Worm (Caenorhabditis elegans): Measurements from ENCODE around the gene Y62H9A.7.

ce11 chrX:11878109-11878508 lies 7.4 kb downstream of the Y62H9A.7 start, which contains the start of gene Y62H9A.2:
- no peak for TF ChIP-seq sptf-1 (tag; optimal IDR thresholded peaks at IDR 0.05)
- no peak for TF ChIP-seq unc-62 (GFP tag; optimal IDR thresholded peaks at IDR 0.05)
- no peak for TF ChIP-seq bed-3 (GFP tag; optimal IDR thresholded peaks at IDR 0.05)
- no peak for TF ChIP-seq nhr-237 (tag; optimal IDR thresholded peaks at IDR 0.05)
- TF ChIP-seq nhr-12 (tag; optimal IDR thresholded peaks at IDR 0.05): no peak
- no peak for TF ChIP-seq ces-1 (GFP tag; optimal IDR thresholded peaks at IDR 0.05)

Measured in whole organism, mixed stage, embryonic.